Worm (Caenorhabditis elegans) whole organism, L4 larva: Measurements from ENCODE around the gene C52B9.19.

Experiments used
- F26F4.8 ChIP-seq: fragments of 200-800 bp; sonication (Bioruptor generic); conservative IDR thresholded peaks from 2 replicates; pipeline ENCODE4 v1.3.6; 2022; ENCODE audit warnings: missing genetic modification characterization, missing compliant biosample characterization
- F37D6.2 ChIP-seq: sonication (generic microtip); optimal IDR thresholded peaks from 2 replicates; lab custom pipeline; 2016; ENCODE audit warnings: mild to moderate bottlenecking, missing genetic modification characterization, missing compliant biosample characterization
- T26A8.4 ChIP-seq: fragments of 200-800 bp; sonication (Bioruptor generic); IDR thresholded peaks from 2 replicates; pipeline ENCODE4 v1.3.6; 2022; ENCODE audit warnings: missing genetic modification characterization, missing compliant biosample characterization
- Y75B8A.6 ChIP-seq: fragments of 200-800 bp; sonication (Bioruptor generic); IDR thresholded peaks from 2 replicates; pipeline ENCODE4 v1.3.6; 2022; ENCODE audit warnings: missing genetic modification reagents, missing genetic modification characterization, missing compliant biosample characterization
- ZK337.2 ChIP-seq: fragments of 200-800 bp; sonication (Bioruptor generic); IDR thresholded peaks from 2 replicates; pipeline ENCODE4 v1.3.6; 2022; ENCODE audit warnings: missing genetic modification reagents, missing genetic modification characterization, missing compliant biosample characterization
- aha-1 ChIP-seq: fragments of 150-350 bp; peaks from one replicate; lab custom pipeline; 2014; ENCODE audit warnings: missing biosample characterization, missing genetic modification characterization
- ama-1 ChIP-seq: fragments of 150-350 bp; optimal IDR thresholded peaks from 2 replicates; lab custom pipeline; 2014; ENCODE audit warnings: inconsistent platforms, mixed read lengths
- attf-4 ChIP-seq: sonication (generic microtip); optimal IDR thresholded peaks from 3 replicates; lab custom pipeline; 2017; ENCODE audit warnings: missing biosample characterization, missing genetic modification characterization
- ceh-20 ChIP-seq: fragments of 200-800 bp; sonication (Bioruptor generic); IDR thresholded peaks from 2 replicates; pipeline ENCODE4 v1.3.6; 2022; ENCODE audit warnings: missing genetic modification reagents, missing genetic modification characterization, missing compliant biosample characterization
- ceh-28 ChIP-seq: fragments of 150-350 bp; optimal IDR thresholded peaks from 2 replicates; lab custom pipeline; 2014; ENCODE audit warnings: missing biosample characterization, missing genetic modification reagents, missing genetic modification characterization
- ceh-32 ChIP-seq: sonication (generic microtip); optimal IDR thresholded peaks from 2 replicates; lab custom pipeline; 2016; ENCODE audit warnings: mild to moderate bottlenecking, missing genetic modification characterization, missing compliant biosample characterization; ENCODE audit not compliant: poor library complexity
- cey-2 ChIP-seq: sonication (generic microtip); optimal IDR thresholded peaks from 3 replicates; lab custom pipeline; 2017; ENCODE audit warnings: missing genetic modification characterization, mild to moderate bottlenecking, missing compliant biosample characterization, antibody characterized with exemption, borderline replicate concordance; ENCODE audit not compliant: insufficient read depth
- ctbp-1 ChIP-seq: fragments of 200-800 bp; sonication (Bioruptor generic); IDR thresholded peaks from 2 replicates; pipeline ENCODE4 v1.3.6; 2022; ENCODE audit warnings: missing genetic modification reagents, missing genetic modification characterization, missing compliant biosample characterization
- daf-12 ChIP-seq: fragments of 150-350 bp; optimal IDR thresholded peaks from 2 replicates; lab custom pipeline; 2014; ENCODE audit warnings: missing biosample characterization, missing genetic modification reagents, missing genetic modification characterization
- daf-16 ChIP-seq, 3 experiments: sonication (generic microtip); optimal IDR thresholded peaks; 2 replicates each; lab custom pipeline; 2016 to 2017; ENCODE audit warnings: missing genetic modification characterization in 3 of 3, missing genetic modification reagents in 3 of 3, mild to moderate bottlenecking in 2 of 3, missing compliant biosample characterization in 2 of 3, missing biosample characterization in 1 of 3, moderate library complexity in 1 of 3
- dmd-9 ChIP-seq: fragments of 200-800 bp; sonication (Bioruptor generic); IDR thresholded peaks from 2 replicates; pipeline ENCODE4 v1.3.6; 2022; ENCODE audit warnings: missing genetic modification reagents, missing genetic modification characterization, missing compliant biosample characterization
- dve-1 ChIP-seq: sonication (generic microtip); optimal IDR thresholded peaks from 2 replicates; lab custom pipeline; 2017; ENCODE audit warnings: antibody characterized with exemption, mild to moderate bottlenecking, missing genetic modification characterization, missing compliant biosample characterization; ENCODE audit not compliant: insufficient read depth
- egl-27 ChIP-seq: sonication (generic microtip); optimal IDR thresholded peaks from 3 replicates; lab custom pipeline; 2017; ENCODE audit warnings: missing biosample characterization, missing genetic modification reagents, missing genetic modification characterization
- fkh-10 ChIP-seq: fragments of 150-350 bp; optimal IDR thresholded peaks from 2 replicates; lab custom pipeline; 2014; ENCODE audit warnings: missing biosample characterization, missing genetic modification reagents, missing genetic modification characterization
- gei-8 ChIP-seq: fragments of 200-800 bp; sonication (Bioruptor generic); optimal IDR thresholded peaks from 2 replicates; lab custom pipeline; 2018; ENCODE audit warnings: mild to moderate bottlenecking, missing genetic modification characterization, missing compliant biosample characterization
- hlh-11 ChIP-seq: fragments of 200-800 bp; sonication (Bioruptor generic); optimal IDR thresholded peaks from 2 replicates; lab custom pipeline; 2018; ENCODE audit warnings: mild to moderate bottlenecking, missing genetic modification characterization, missing compliant biosample characterization
- hlh-30 ChIP-seq: sonication (generic microtip); optimal IDR thresholded peaks from 2 replicates; lab custom pipeline; 2017; ENCODE audit warnings: antibody characterized with exemption, mild to moderate bottlenecking, missing genetic modification characterization, missing compliant biosample characterization; ENCODE audit not compliant: insufficient read depth
- hmg-1.1 ChIP-seq: fragments of 200-800 bp; sonication (Bioruptor generic); IDR thresholded peaks from 2 replicates; pipeline ENCODE4 v1.3.6; 2022; ENCODE audit warnings: missing genetic modification reagents, missing genetic modification characterization, missing compliant biosample characterization
- lim-7 ChIP-seq: fragments of 200-800 bp; sonication (Bioruptor generic); IDR thresholded peaks from 2 replicates; pipeline ENCODE4 v1.3.6; 2022; ENCODE audit warnings: missing genetic modification characterization, missing compliant biosample characterization
- lsy-2 ChIP-seq, 2 experiments: fragments of 150-350 bp in 1 of 2; sonication (generic microtip) in 1 of 2; optimal IDR thresholded peaks; 2 replicates each; lab custom pipeline; 2014 to 2017; ENCODE audit warnings: missing biosample characterization in 2 of 2, missing genetic modification characterization in 2 of 2
- mdl-1 ChIP-seq, 2 experiments: fragments of 150-350 bp in 1 of 2; sonication (generic microtip) in 1 of 2; optimal IDR thresholded peaks; 2 replicates each; lab custom pipeline; 2014 to 2017; ENCODE audit warnings: missing biosample characterization in 2 of 2, missing genetic modification characterization in 2 of 2
- mes-2 ChIP-seq: sonication (generic microtip); optimal IDR thresholded peaks from 2 replicates; lab custom pipeline; 2016; ENCODE audit warnings: missing genotype, mild to moderate bottlenecking, missing genetic modification characterization, missing compliant biosample characterization; ENCODE audit not compliant: poor library complexity, severe bottlenecking
- mxl-2 ChIP-seq: fragments of 200-800 bp; sonication (Bioruptor generic); conservative IDR thresholded peaks from 2 replicates; pipeline ENCODE4 v1.3.6; 2022; ENCODE audit warnings: missing genetic modification reagents, missing genetic modification characterization, missing compliant biosample characterization
- mxl-3 ChIP-seq: fragments of 200-800 bp; sonication (Bioruptor generic); optimal IDR thresholded peaks from 2 replicates; lab custom pipeline; 2018; ENCODE audit warnings: mild to moderate bottlenecking, missing genetic modification characterization, missing compliant biosample characterization
- nhr-10 ChIP-seq: fragments of 150-350 bp; optimal IDR thresholded peaks from 2 replicates; lab custom pipeline; 2014; ENCODE audit warnings: missing biosample characterization, missing genetic modification characterization
- nhr-28 ChIP-seq: fragments of 150-350 bp; optimal IDR thresholded peaks from 2 replicates; lab custom pipeline; 2014; ENCODE audit warnings: missing biosample characterization, missing genetic modification characterization
- nhr-41 ChIP-seq: fragments of 200-800 bp; sonication (Bioruptor generic); IDR thresholded peaks from 2 replicates; pipeline ENCODE4 v1.3.6; 2022; ENCODE audit warnings: missing genetic modification reagents, missing genetic modification characterization, missing compliant biosample characterization
- nhr-42 ChIP-seq: fragments of 200-800 bp; sonication (Bioruptor generic); IDR thresholded peaks from 2 replicates; pipeline ENCODE4 v1.3.6; 2022; ENCODE audit warnings: missing genetic modification characterization, missing compliant biosample characterization
- nhr-48 ChIP-seq: sonication (generic microtip); optimal IDR thresholded peaks from 2 replicates; lab custom pipeline; 2016; ENCODE audit warnings: mild to moderate bottlenecking, missing genetic modification characterization, missing compliant biosample characterization
- php-3 ChIP-seq: fragments of 200-800 bp; sonication (Bioruptor generic); IDR thresholded peaks from 2 replicates; pipeline ENCODE4 v1.3.6; 2022; ENCODE audit warnings: missing genetic modification reagents, missing genetic modification characterization, missing compliant biosample characterization
- rbr-2 ChIP-seq: sonication (generic microtip); optimal IDR thresholded peaks from 2 replicates; lab custom pipeline; 2016; ENCODE audit warnings: missing genotype, missing genetic modification characterization, missing compliant biosample characterization
- saeg-2 ChIP-seq: fragments of 200-800 bp; sonication (Bioruptor generic); IDR thresholded peaks from 2 replicates; pipeline ENCODE4 v1.3.6; 2022; ENCODE audit warnings: missing genetic modification reagents, missing genetic modification characterization, missing compliant biosample characterization
- set-16 ChIP-seq: fragments of 200-800 bp; sonication (Bioruptor generic); IDR thresholded peaks from 2 replicates; pipeline ENCODE4 v1.3.6; 2022; ENCODE audit warnings: missing genetic modification reagents, missing genetic modification characterization, missing compliant biosample characterization
- skn-1 ChIP-seq: fragments of 150-350 bp; optimal IDR thresholded peaks from 2 replicates; lab custom pipeline; 2014; ENCODE audit warnings: missing biosample characterization, missing genetic modification characterization
- spr-1 ChIP-seq: sonication (generic microtip); optimal IDR thresholded peaks from 2 replicates; lab custom pipeline; 2016; ENCODE audit warnings: mild to moderate bottlenecking, missing genetic modification characterization, missing compliant biosample characterization
- spr-3 ChIP-seq: fragments of 200-800 bp; sonication (Bioruptor generic); optimal IDR thresholded peaks from 2 replicates; lab custom pipeline; 2018; ENCODE audit warnings: mild to moderate bottlenecking, missing genetic modification characterization, missing compliant biosample characterization
- tra-1 ChIP-seq: fragments of 200-800 bp; sonication (Bioruptor generic); IDR thresholded peaks from 2 replicates; pipeline ENCODE4 v1.3.6; 2022; ENCODE audit warnings: missing genetic modification reagents, missing genetic modification characterization, missing compliant biosample characterization
- unc-62 ChIP-seq, 3 experiments: fragments of 150-350 bp in 1 of 3; sonication (generic microtip); optimal IDR thresholded peaks in 2 of 3; peaks in 1 of 3; 1 replicate in 1 of 3; 2 replicates in 2 of 3; lab custom pipeline; 2014 to 2017; ENCODE audit warnings: missing biosample characterization in 3 of 3, missing genetic modification characterization in 3 of 3, missing genetic modification reagents in 3 of 3, missing genotype in 1 of 3
- vab-7 ChIP-seq: fragments of 200-800 bp; sonication (Bioruptor generic); IDR thresholded peaks from 2 replicates; pipeline ENCODE4 v1.3.6; 2022; ENCODE audit warnings: missing genetic modification reagents, missing genetic modification characterization, missing compliant biosample characterization
- zag-1 ChIP-seq: fragments of 150-350 bp; optimal IDR thresholded peaks from 2 replicates; lab custom pipeline; 2014; ENCODE audit warnings: missing biosample characterization, missing genetic modification characterization
- zfp-3 ChIP-seq: fragments of 200-800 bp; sonication (Bioruptor generic); conservative IDR thresholded peaks from 2 replicates; pipeline ENCODE4 v1.3.6; 2022; ENCODE audit warnings: missing genetic modification reagents, missing genetic modification characterization, missing compliant biosample characterization
- zip-11 ChIP-seq: fragments of 200-800 bp; sonication (Bioruptor generic); IDR thresholded peaks from 2 replicates; pipeline ENCODE4 v1.3.6; 2022; ENCODE audit warnings: missing genetic modification characterization, missing compliant biosample characterization
- zip-2 ChIP-seq: fragments of 150-350 bp; optimal IDR thresholded peaks from 2 replicates; lab custom pipeline; 2014; ENCODE audit warnings: missing biosample characterization, missing genetic modification characterization

The C52B9.19 gene

DNA sequence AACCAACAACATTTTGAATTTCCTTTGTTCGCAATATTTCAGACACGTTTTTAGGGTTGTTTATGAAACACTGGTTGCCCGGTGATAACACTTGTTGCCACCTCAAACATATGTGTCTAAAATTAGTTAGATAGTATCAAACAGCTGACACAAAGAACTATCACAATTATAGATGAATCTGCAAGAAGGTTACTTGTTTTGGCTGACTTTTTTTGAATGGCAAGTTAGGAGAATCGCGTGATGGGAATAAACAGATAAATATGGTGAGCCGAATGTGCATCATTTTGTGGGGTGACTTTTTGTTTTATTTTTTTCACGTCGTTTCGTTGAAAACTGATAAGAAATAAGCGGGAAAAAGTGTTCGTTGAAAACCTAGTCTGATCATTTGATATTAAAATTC, 37.2 kb upstream of the C52B9.19 start (continued):
- TF ChIP-seq hlh-11 (tag; lab: Kevin White, UChicago) (peak; percentile 73), aha-1 (tag; lab: Kevin White, UChicago) (peak; percentile 92), F26F4.8 (GFP tag; lab: Robert Waterston, UW) (no peak), fkh-10 (GFP tag; lab: Kevin White, UChicago) (no peak), gei-8 (GFP tag; lab: Kevin White, UChicago) (no peak), tra-1 (0 out of 2 replicates have a peak, but pooled peaks have one; percentile 51), ctbp-1 (GFP tag; lab: Robert Waterston, UW) (no peak), php-3 (peak; percentile 43; the same call in 1 of the 2 replicates), set-16 (GFP tag; lab: Robert Waterston, UW) (no peak), dmd-9 (no peak), ceh-32 (no peak), ceh-28 (tag; lab: Kevin White, UChicago) (no peak), daf-12 (tag; lab: Kevin White, UChicago) (no peak), hlh-30 (tag; lab: Kevin White, UChicago) (peak; percentile 36), attf-4 (no peak), ZK337.2 (GFP tag; lab: Robert Waterston, UW) (no peak), rbr-2 (tag; lab: Kevin White, UChicago) (no peak)

DNA sequence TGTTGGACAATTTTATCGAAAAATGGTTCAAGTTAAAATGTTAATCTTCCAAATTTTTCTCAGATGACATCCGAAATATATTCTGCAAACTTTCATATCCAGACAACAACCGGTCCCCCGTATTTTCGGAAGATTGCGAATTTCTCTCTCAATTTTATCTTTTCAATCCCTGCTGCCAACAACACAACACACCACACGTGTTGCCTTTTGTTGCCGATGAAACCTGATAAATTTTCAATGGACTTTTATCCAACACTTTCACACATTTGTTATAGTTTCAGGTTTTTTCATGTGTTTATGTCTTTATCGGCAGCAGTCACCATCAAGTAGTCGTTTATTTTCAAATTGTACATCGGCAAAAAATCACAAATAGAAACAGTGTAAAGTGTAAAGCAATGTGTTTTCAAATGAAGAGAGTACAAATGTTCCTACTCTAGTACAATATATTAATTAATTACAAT, 36.1 kb upstream of the C52B9.19 start:
- TF ChIP-seq vab-7 (GFP tag; lab: Robert Waterston, UW) (no peak), zfp-3 (peak; percentile 72), hlh-11 (tag; lab: Kevin White, UChicago) (peak; percentile 45), saeg-2 (GFP tag; lab: Robert Waterston, UW) (no peak), Y75B8A.6 (no peak), lim-7 (GFP tag; lab: Robert Waterston, UW) (0 out of 2 replicates have a peak, but pooled peaks have one; percentile 54), ama-1 (lab: Kevin White, UChicago) (peak; percentile 91), zip-2 (peak; percentile 23), zag-1 (tag; lab: Kevin White, UChicago) (no peak), mdl-1 (tag; optimal IDR thresholded peaks at IDR 0.05; lab: Kevin White, UChicago) (peak in 1 of 2 experiments; percentile 73), egl-27 (tag; lab: Kevin White, UChicago) (no peak), mxl-3 (GFP tag; lab: Kevin White, UChicago) (peak; percentile 70), nhr-48 (tag; lab: Kevin White, UChicago) (no peak), F37D6.2 (no peak), T26A8.4 (GFP tag; lab: Robert Waterston, UW) (peak; percentile 62; the same call in 1 of the 2 replicates), nhr-28 (peak; percentile 18), unc-62 (GFP tag; optimal IDR thresholded peaks at IDR 0.05 in 1 of 2; lab: Kevin White, UChicago) (peak in 1 of 2 experiments; percentile 91), unc-62 (tag; optimal IDR thresholded peaks at IDR 0.05; lab: Kevin White, UChicago) (no peak), hmg-1.1 (GFP tag; lab: Robert Waterston, UW) (0 out of 2 replicates have a peak, but pooled peaks have one; percentile 7), mxl-2 (0 out of 2 replicates have a peak, but pooled peaks have one; percentile 2), nhr-42 (GFP tag; lab: Robert Waterston, UW) (peak; percentile 14; the same call in 1 of the 2 replicates), php-3 (peak; percentile 57; the same call in 1 of the 2 replicates), spr-3 (no peak), nhr-10 (tag; lab: Kevin White, UChicago) (peak; percentile 40), nhr-41 (peak; percentile 38; the same call in 1 of the 2 replicates), mes-2 (tag; lab: Kevin White, UChicago) (peak; percentile 52), lsy-2 (tag; optimal IDR thresholded peaks at IDR 0.05; lab: Kevin White, UChicago) (no peak), daf-16 (GFP tag; optimal IDR thresholded peaks at IDR 0.05; lab: Kevin White, UChicago) (peak; percentile 8 to 58), daf-16 (tag; optimal IDR thresholded peaks at IDR 0.05; lab: Kevin White, UChicago) (peak; percentile 70), skn-1 (no peak), spr-1 (peak; percentile 2), ceh-20 (GFP tag; lab: Robert Waterston, UW) (0 out of 2 replicates have a peak, but pooled peaks have one; percentile 35), zip-11 (GFP tag; lab: Robert Waterston, UW) (no peak), cey-2 (tag; lab: Kevin White, UChicago) (no peak), hlh-30 (tag; lab: Kevin White, UChicago) (peak; percentile 44), dve-1 (tag; lab: Kevin White, UChicago) (peak; percentile 65)
